Fruit fly (Drosophila melanogaster) whole organism, embryonic: Measurements from ENCODE around the gene CG43088.

Experiments
- Atf3 ChIP-seq: fragments of 200-800 bp; sonication (Bioruptor generic); optimal IDR thresholded peaks from 3 replicates; lab custom pipeline; 2016; ENCODE audit warnings: missing biosample characterization, missing genetic modification characterization
- B-H2 ChIP-seq: fragments of 200-800 bp; sonication (Bioruptor generic); optimal IDR thresholded peaks from 2 replicates; lab custom pipeline; 2018; ENCODE audit warnings: missing biosample characterization, mild to moderate bottlenecking, missing genetic modification characterization
- CG1024 ChIP-seq: fragments of 200-800 bp; sonication (Bioruptor generic); IDR thresholded peaks from 2 replicates; pipeline ENCODE4 v1.3.6; 2022; ENCODE audit warnings: missing biosample characterization, missing genetic modification characterization
- CG11085 ChIP-seq: fragments of 200-800 bp; sonication (Bioruptor generic); IDR thresholded peaks from 2 replicates; pipeline ENCODE4 v1.3.6; 2022; ENCODE audit warnings: missing biosample characterization, missing genetic modification characterization
- CG11723 ChIP-seq: fragments of 200-800 bp; sonication (Bioruptor generic); optimal IDR thresholded peaks from 2 replicates; lab custom pipeline; 2017; ENCODE audit warnings: missing biosample characterization, mild to moderate bottlenecking, missing genetic modification characterization
- CG12155 ChIP-seq: fragments of 200-800 bp; sonication (Bioruptor generic); optimal IDR thresholded peaks from 3 replicates; lab custom pipeline; 2016; ENCODE audit warnings: missing biosample characterization, missing genetic modification characterization
- CG12659 ChIP-seq: fragments of 200-800 bp; sonication (Bioruptor generic); optimal IDR thresholded peaks from 3 replicates; lab custom pipeline; 2017; ENCODE audit warnings: mild to moderate bottlenecking, missing biosample characterization, missing genetic modification reagents, missing genetic modification characterization
- CG13287 ChIP-seq: fragments of 200-800 bp; sonication (Bioruptor generic); IDR thresholded peaks from 2 replicates; pipeline ENCODE4 v1.3.6; 2022; ENCODE audit warnings: missing biosample characterization, missing genetic modification characterization; ENCODE audit not compliant: partially characterized antibody
- CG13775 ChIP-seq: fragments of 200-800 bp; sonication (Bioruptor generic); optimal IDR thresholded peaks from 3 replicates; lab custom pipeline; 2017; ENCODE audit warnings: missing biosample characterization, mild to moderate bottlenecking, missing genetic modification characterization
- CG14965 ChIP-seq: fragments of 200-800 bp; sonication (Bioruptor generic); optimal IDR thresholded peaks from 2 replicates; lab custom pipeline; 2016; ENCODE audit warnings: missing biosample characterization, missing genetic modification characterization, borderline replicate concordance
- CG17361 ChIP-seq: fragments of 200-800 bp; sonication (Bioruptor generic); IDR thresholded peaks from 3 replicates; pipeline ENCODE4 v1.3.6; 2022; ENCODE audit warnings: missing biosample characterization, missing genetic modification characterization
- CG2712 ChIP-seq: fragments of 200-800 bp; optimal IDR thresholded peaks from 3 replicates; lab custom pipeline; 2019; ENCODE audit warnings: missing biosample characterization, mild to moderate bottlenecking, missing genetic modification characterization, moderate library complexity
- CG31224 ChIP-seq: fragments of 200-800 bp; sonication (Bioruptor generic); IDR thresholded peaks from 2 replicates; pipeline ENCODE4 v1.3.6; 2022; ENCODE audit warnings: missing biosample characterization, missing genetic modification characterization
- CG33557 ChIP-seq: fragments of 200-800 bp; sonication (Bioruptor generic); optimal IDR thresholded peaks from 2 replicates; lab custom pipeline; 2019; ENCODE audit warnings: missing biosample characterization, mild to moderate bottlenecking, missing genetic modification characterization, moderate library complexity
- CG6683 ChIP-seq: fragments of 200-800 bp; sonication (Bioruptor generic); optimal IDR thresholded peaks from 2 replicates; lab custom pipeline; 2017; ENCODE audit warnings: missing biosample characterization, mild to moderate bottlenecking, missing genetic modification characterization, missing genetic modification reagents
- CG6813 ChIP-seq: fragments of 200-800 bp; sonication (Bioruptor generic); optimal IDR thresholded peaks from 2 replicates; lab custom pipeline; 2017; ENCODE audit warnings: missing biosample characterization, missing genetic modification characterization, mild to moderate bottlenecking, moderate library complexity, missing genetic modification reagents
- CG7928 ChIP-seq: fragments of 200-800 bp; sonication (Bioruptor generic); optimal IDR thresholded peaks from 2 replicates; lab custom pipeline; 2017; ENCODE audit warnings: missing biosample characterization, mild to moderate bottlenecking, missing genetic modification characterization
- CG9609 ChIP-seq: fragments of 200-800 bp; sonication (Bioruptor generic); optimal IDR thresholded peaks from 3 replicates; lab custom pipeline; 2016; ENCODE audit warnings: missing biosample characterization, missing genetic modification characterization
- D ChIP-seq, 2 experiments: fragments of 200-800 bp in 1 of 2; fragments of >200 bp in 1 of 2; sonication (Bioruptor generic) in 1 of 2; optimal IDR thresholded peaks; 2 replicates in 1 of 2; 3 replicates in 1 of 2; lab custom pipeline; 2017; ENCODE audit warnings: mild to moderate bottlenecking in 1 of 2, missing biosample characterization in 1 of 2, missing genetic modification characterization in 1 of 2, missing genetic modification reagents in 1 of 2
- D19A ChIP-seq: fragments of 200-800 bp; optimal IDR thresholded peaks from 3 replicates; lab custom pipeline; 2019; ENCODE audit warnings: missing biosample characterization, mild to moderate bottlenecking, missing genetic modification characterization, moderate library complexity
- Dip2 ChIP-seq: fragments of 200-800 bp; sonication (Bioruptor generic); IDR thresholded peaks from 2 replicates; pipeline ENCODE4 v1.3.6; 2022; ENCODE audit warnings: missing biosample characterization, missing genetic modification characterization
- Fer1 ChIP-seq: fragments of 200-800 bp; sonication (Bioruptor generic); optimal IDR thresholded peaks from 2 replicates; lab custom pipeline; 2017; ENCODE audit warnings: missing biosample characterization, mild to moderate bottlenecking, missing genetic modification characterization
- HmgZ ChIP-seq: fragments of 200-800 bp; sonication (Bioruptor generic); optimal IDR thresholded peaks from 2 replicates; lab custom pipeline; 2018; ENCODE audit warnings: missing biosample characterization, mild to moderate bottlenecking, missing genetic modification characterization
- Hr78 ChIP-seq, 2 experiments: fragments of 200-800 bp in 1 of 2; fragments of >200 bp in 1 of 2; sonication (Bioruptor generic) in 1 of 2; optimal IDR thresholded peaks; 2 replicates each; lab custom pipeline; 2017 to 2019; ENCODE audit warnings: missing biosample characterization in 2 of 2, missing genetic modification characterization in 2 of 2, mild to moderate bottlenecking in 1 of 2, moderate library complexity in 1 of 2
- Kr ChIP-seq: fragments of 200-800 bp; sonication (Bioruptor generic); optimal IDR thresholded peaks from 2 replicates; lab custom pipeline; 2017; ENCODE audit warnings: missing biosample characterization, mild to moderate bottlenecking, missing genetic modification characterization
- MESR4 ChIP-seq: fragments of 200-800 bp; sonication (Bioruptor generic); optimal IDR thresholded peaks from 2 replicates; lab custom pipeline; 2018; ENCODE audit warnings: missing biosample characterization, mild to moderate bottlenecking, missing genetic modification characterization, moderate library complexity
- Meics ChIP-seq: fragments of 200-800 bp; sonication (Bioruptor generic); optimal IDR thresholded peaks from 2 replicates; lab custom pipeline; 2017; ENCODE audit warnings: missing biosample characterization, mild to moderate bottlenecking, missing genetic modification characterization
- Ptx1 ChIP-seq: fragments of 200-800 bp; sonication (Bioruptor generic); IDR thresholded peaks from 2 replicates; pipeline ENCODE4 v1.3.6; 2022; ENCODE audit warnings: missing biosample characterization, missing genetic modification characterization
- Spps ChIP-seq: fragments of 200-800 bp; sonication (Bioruptor generic); optimal IDR thresholded peaks from 2 replicates; lab custom pipeline; 2018; ENCODE audit warnings: missing biosample characterization, mild to moderate bottlenecking, missing genetic modification characterization
- caup ChIP-seq: fragments of 200-800 bp; sonication (Bioruptor generic); optimal IDR thresholded peaks from 3 replicates; lab custom pipeline; 2017; ENCODE audit warnings: missing biosample characterization, mild to moderate bottlenecking, missing genetic modification characterization, moderate library complexity; ENCODE audit not compliant: severe bottlenecking
- chm ChIP-seq: fragments of 200-800 bp; sonication (Bioruptor generic); IDR thresholded peaks from 2 replicates; pipeline ENCODE4 v1.3.6; 2022; ENCODE audit warnings: missing biosample characterization, missing genetic modification characterization
- croc ChIP-seq: fragments of 200-800 bp; sonication (Bioruptor generic); conservative IDR thresholded peaks from 3 replicates; pipeline ENCODE4 v1.3.6; 2022; ENCODE audit warnings: missing biosample characterization, missing genetic modification characterization
- danr ChIP-seq: fragments of 200-800 bp; sonication (Bioruptor generic); IDR thresholded peaks from 2 replicates; pipeline ENCODE4 v1.3.6; 2022; ENCODE audit warnings: missing biosample characterization, missing genetic modification characterization
- dm ChIP-seq: fragments of 200-800 bp; sonication (Bioruptor generic); optimal IDR thresholded peaks from 3 replicates; lab custom pipeline; 2016; ENCODE audit warnings: missing biosample characterization, missing genetic modification characterization
- eyg ChIP-seq: fragments of 200-800 bp; sonication (Bioruptor generic); optimal IDR thresholded peaks from 3 replicates; lab custom pipeline; 2016; ENCODE audit warnings: missing biosample characterization, missing genetic modification characterization
- fd96Cb ChIP-seq: fragments of 200-800 bp; sonication (Bioruptor generic); optimal IDR thresholded peaks from 2 replicates; lab custom pipeline; 2018; ENCODE audit warnings: missing biosample characterization, mild to moderate bottlenecking, missing genetic modification characterization, moderate library complexity
- ftz-f1 ChIP-seq: fragments of 200-800 bp; sonication (Bioruptor generic); optimal IDR thresholded peaks from 2 replicates; lab custom pipeline; 2016; ENCODE audit warnings: missing biosample characterization, missing genetic modification characterization
- gt ChIP-seq: fragments of 200-800 bp; sonication (Bioruptor generic); IDR thresholded peaks from 2 replicates; pipeline ENCODE4 v1.3.6; 2022; ENCODE audit warnings: missing biosample characterization, missing genetic modification characterization
- ham ChIP-seq: fragments of 200-800 bp; sonication (Bioruptor generic); IDR thresholded peaks from 2 replicates; pipeline ENCODE4 v1.3.6; 2022; ENCODE audit warnings: missing biosample characterization, missing genetic modification characterization
- jing ChIP-seq: fragments of 200-800 bp; sonication (Bioruptor generic); optimal IDR thresholded peaks from 2 replicates; lab custom pipeline; 2018; ENCODE audit warnings: missing biosample characterization, mild to moderate bottlenecking, missing genetic modification characterization
- ken ChIP-seq: fragments of 200-800 bp; sonication (Bioruptor generic); IDR thresholded peaks from 3 replicates; pipeline ENCODE4 v1.3.6; 2022; ENCODE audit warnings: missing biosample characterization, missing genetic modification characterization
- org-1 ChIP-seq: fragments of 200-800 bp; sonication (Bioruptor generic); optimal IDR thresholded peaks from 2 replicates; lab custom pipeline; 2017; ENCODE audit warnings: missing biosample characterization, missing genetic modification characterization
- psq ChIP-seq: fragments of 200-800 bp; sonication (Bioruptor generic); optimal IDR thresholded peaks from 2 replicates; lab custom pipeline; 2017; ENCODE audit warnings: missing biosample characterization, missing genetic modification characterization
- sc ChIP-seq, 3 experiments: fragments of >200 bp in 2 of 3; fragments of 200-800 bp in 1 of 3; sonication (Bioruptor generic) in 1 of 3; optimal IDR thresholded peaks; 2 replicates in 2 of 3; 3 replicates in 1 of 3; lab custom pipeline; 2017; ENCODE audit warnings: mild to moderate bottlenecking in 1 of 3, missing biosample characterization in 1 of 3, missing genetic modification characterization in 1 of 3, missing genetic modification reagents in 1 of 3
- seq ChIP-seq: fragments of 200-800 bp; sonication (Bioruptor generic); IDR thresholded peaks from 2 replicates; pipeline ENCODE4 v1.3.6; 2022; ENCODE audit warnings: missing biosample characterization, missing genetic modification characterization
- sisA ChIP-seq: fragments of 200-800 bp; sonication (Bioruptor generic); IDR thresholded peaks from 2 replicates; pipeline ENCODE4 v1.3.6; 2022; ENCODE audit warnings: missing biosample characterization, missing genetic modification characterization
- slbo ChIP-seq: fragments of 200-800 bp; sonication (Bioruptor generic); IDR thresholded peaks from 2 replicates; pipeline ENCODE4 v1.3.6; 2022; ENCODE audit warnings: missing biosample characterization, missing genetic modification characterization
- slou ChIP-seq: fragments of 200-800 bp; sonication (Bioruptor generic); optimal IDR thresholded peaks from 3 replicates; lab custom pipeline; 2016; ENCODE audit warnings: missing biosample characterization, missing genetic modification characterization
- slp2 ChIP-seq: fragments of 200-800 bp; sonication (Bioruptor generic); optimal IDR thresholded peaks from 2 replicates; lab custom pipeline; 2016; ENCODE audit warnings: missing biosample characterization, missing genetic modification characterization
- stwl ChIP-seq: fragments of 200-800 bp; sonication (Bioruptor generic); optimal IDR thresholded peaks from 3 replicates; lab custom pipeline; 2018; ENCODE audit warnings: missing biosample characterization, mild to moderate bottlenecking, missing genetic modification characterization, moderate library complexity

Gene CG43088

DNA sequence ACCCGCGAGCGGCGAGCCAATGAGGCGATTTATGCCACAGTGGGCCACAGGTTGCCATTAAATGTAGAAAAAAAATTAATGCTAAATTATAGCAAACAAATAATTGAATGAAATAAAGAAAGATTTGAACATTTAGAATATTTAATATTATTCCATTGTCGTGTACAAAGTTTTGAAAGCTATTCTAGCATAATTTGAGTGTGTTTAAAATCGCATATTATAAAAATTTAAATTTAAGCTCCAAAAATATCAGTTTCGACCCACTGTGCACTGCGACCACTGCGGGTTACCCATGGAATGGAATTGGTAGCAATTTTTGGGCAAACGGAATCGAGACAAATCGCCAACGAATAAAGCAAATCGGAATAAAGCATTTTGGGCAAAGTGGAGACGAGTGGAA is 41.7 kb downstream of the CG43088 start (continued):
- TF ChIP-seq ken = no peak
- TF ChIP-seq Atf3 (GFP tag; lab: Kevin White, UChicago) = no peak
- peak; percentile 21 for TF ChIP-seq CG33557 (GFP tag; lab: Kevin White, UChicago)
- peak; percentile 12; the same call in 1 of the 2 replicates for TF ChIP-seq CG31224 (GFP tag; lab: Robert Waterston, UW)
- TF ChIP-seq chm (GFP tag; lab: Robert Waterston, UW) = no peak
- no peak for TF ChIP-seq gt (GFP tag; lab: Robert Waterston, UW)
- TF ChIP-seq sisA (GFP tag; lab: Robert Waterston, UW) = peak; percentile 40; the same call in 1 of the 2 replicates
- TF ChIP-seq ftz-f1 (GFP tag; lab: Kevin White, UChicago) = no peak
- TF ChIP-seq org-1 (GFP tag; lab: Kevin White, UChicago) = peak; percentile 28
- TF ChIP-seq CG12659 = peak; percentile 29
- TF ChIP-seq slp2 (GFP tag; lab: Kevin White, UChicago) = no peak
- TF ChIP-seq slou (GFP tag; lab: Kevin White, UChicago) = no peak
- no peak for TF ChIP-seq CG11723
- TF ChIP-seq eyg (GFP tag; lab: Kevin White, UChicago) = no peak
- peak; percentile 21 for TF ChIP-seq Spps (tag; lab: Kevin White, UChicago)
- peak; percentile 2 for TF ChIP-seq CG12155
- TF ChIP-seq croc (GFP tag; lab: Robert Waterston, UW) = peak; percentile 55; the same call in 2 of the 3 replicates
- no peak for TF ChIP-seq CG9609 (GFP tag; lab: Kevin White, UChicago)
- peak; percentile 8 for TF ChIP-seq caup (GFP tag; lab: Kevin White, UChicago)
- 0 out of 2 replicates have a peak, but pooled peaks have one; percentile 31 for TF ChIP-seq CG1024 (GFP tag; lab: Robert Waterston, UW)
- no peak for TF ChIP-seq MESR4 (GFP tag; lab: Kevin White, UChicago)
- TF ChIP-seq B-H2 (GFP tag; lab: Kevin White, UChicago) = no peak
- peak; percentile 53 for TF ChIP-seq D19A (tag; lab: Kevin White, UChicago)
- TF ChIP-seq Kr (GFP tag; lab: Kevin White, UChicago) = no peak
- TF ChIP-seq fd96Cb = peak; percentile 57
- TF ChIP-seq CG2712 = peak; percentile 67
- peak; percentile 47 for TF ChIP-seq Fer1 (GFP tag; lab: Kevin White, UChicago)
- TF ChIP-seq CG13287 (GFP tag; lab: Robert Waterston, UW) = no peak
- TF ChIP-seq jing = peak; percentile 4
- TF ChIP-seq ham (GFP tag; lab: Robert Waterston, UW) = no peak
- TF ChIP-seq seq (GFP tag; lab: Robert Waterston, UW) = no peak
- peak; percentile 68 for TF ChIP-seq CG17361 (GFP tag; lab: Robert Waterston, UW)
- no peak for TF ChIP-seq Dip2
- no peak for TF ChIP-seq psq (GFP tag; lab: Kevin White, UChicago)
- peak; percentile 50 for TF ChIP-seq slbo (GFP tag; lab: Robert Waterston, UW)
- no peak for TF ChIP-seq CG14965 (GFP tag; lab: Kevin White, UChicago)
- no peak for TF ChIP-seq CG6683 (GFP tag; lab: Kevin White, UChicago)
- peak; percentile 36 for TF ChIP-seq CG13775
- no peak for TF ChIP-seq HmgZ
- TF ChIP-seq Hr78 (GFP tag; optimal IDR thresholded peaks at IDR 0.05; lab: Kevin White, UChicago) = peak in 1 of 2 experiments; percentile 61
- TF ChIP-seq CG7928 = no peak
- TF ChIP-seq Ptx1 = peak; percentile 54
- no peak for TF ChIP-seq dm (GFP tag; lab: Kevin White, UChicago)
- TF ChIP-seq D (optimal IDR thresholded peaks at IDR 0.05; lab: Kevin White, UChicago) = no peak
- peak; percentile 29 for TF ChIP-seq D (GFP tag; optimal IDR thresholded peaks at IDR 0.05; lab: Kevin White, UChicago)
- TF ChIP-seq CG11085 (GFP tag; lab: Robert Waterston, UW) = no peak
- TF ChIP-seq CG6813 = peak; percentile 7
- TF ChIP-seq stwl = no peak
- TF ChIP-seq danr = no peak
- peak; percentile 43 for TF ChIP-seq Meics
- no peak for TF ChIP-seq sc (optimal IDR thresholded peaks at IDR 0.05; lab: Kevin White, UChicago)
- TF ChIP-seq sc (GFP tag; optimal IDR thresholded peaks at IDR 0.05; lab: Kevin White, UChicago) = peak; percentile 33
